Fruit fly (Drosophila melanogaster) whole organism, embryonic: ENCODE measurements around the gene Glg1.

Source experiments
- Abd-B ChIP-seq: fragments of 200-800 bp; sonication (Bioruptor generic); optimal IDR thresholded peaks from 2 replicates; lab custom pipeline; 2018; ENCODE audit warnings: missing biosample characterization, mild to moderate bottlenecking, missing genetic modification characterization, moderate library complexity
- CG10274 ChIP-seq: fragments of 200-800 bp; sonication (Bioruptor generic); optimal IDR thresholded peaks from 3 replicates; lab custom pipeline; 2017; ENCODE audit warnings: missing biosample characterization, mild to moderate bottlenecking, missing genetic modification characterization
- CG10431 ChIP-seq: fragments of 200-800 bp; sonication (Bioruptor generic); optimal IDR thresholded peaks from 3 replicates; lab custom pipeline; 2018; ENCODE audit warnings: missing biosample characterization, mild to moderate bottlenecking, missing genetic modification characterization
- CG10565 ChIP-seq: fragments of 200-800 bp; sonication (Bioruptor generic); optimal IDR thresholded peaks from 3 replicates; lab custom pipeline; 2016; ENCODE audit warnings: missing biosample characterization, mild to moderate bottlenecking, missing genetic modification characterization
- CG12391 ChIP-seq: fragments of 200-800 bp; sonication (Bioruptor generic); optimal IDR thresholded peaks from 3 replicates; lab custom pipeline; 2018; ENCODE audit warnings: missing biosample characterization, mild to moderate bottlenecking, missing genetic modification characterization, moderate library complexity
- CG2199 ChIP-seq: fragments of 200-800 bp; sonication (Bioruptor generic); IDR thresholded peaks from 3 replicates; pipeline ENCODE4 v1.3.6; 2022; ENCODE audit warnings: missing biosample characterization, missing genetic modification characterization
- CG2678 ChIP-seq: fragments of 200-800 bp; sonication (Bioruptor generic); optimal IDR thresholded peaks from 3 replicates; lab custom pipeline; 2019; ENCODE audit warnings: missing biosample characterization, mild to moderate bottlenecking, missing genetic modification characterization, moderate library complexity
- CG2889 ChIP-seq: fragments of 200-800 bp; sonication (Bioruptor generic); IDR thresholded peaks from 3 replicates; pipeline ENCODE4 v1.3.6; 2022; ENCODE audit warnings: missing biosample characterization, missing genetic modification characterization
- CG30020 ChIP-seq: fragments of 200-800 bp; optimal IDR thresholded peaks from 2 replicates; lab custom pipeline; 2019; ENCODE audit warnings: missing biosample characterization, mild to moderate bottlenecking, missing genetic modification characterization, moderate library complexity
- CG33213 ChIP-seq: fragments of 200-800 bp; sonication (Bioruptor generic); optimal IDR thresholded peaks from 3 replicates; lab custom pipeline; 2016; ENCODE audit warnings: missing biosample characterization, missing genetic modification characterization
- CG34422 ChIP-seq: fragments of 200-800 bp; sonication (Bioruptor generic); IDR thresholded peaks from 3 replicates; pipeline ENCODE4 v1.3.6; 2022; ENCODE audit warnings: missing biosample characterization, missing genetic modification characterization
- CG3838 ChIP-seq: fragments of 200-800 bp; sonication (Bioruptor generic); optimal IDR thresholded peaks from 3 replicates; lab custom pipeline; 2016; ENCODE audit warnings: missing biosample characterization, missing genetic modification characterization
- CG4404 ChIP-seq: fragments of 200-800 bp; sonication (Bioruptor generic); IDR thresholded peaks from 2 replicates; pipeline ENCODE4 v1.3.6; 2022; ENCODE audit warnings: missing biosample characterization, missing genetic modification characterization
- CG4617 ChIP-seq: fragments of 200-800 bp; sonication (Bioruptor generic); optimal IDR thresholded peaks from 3 replicates; lab custom pipeline; 2016; ENCODE audit warnings: missing biosample characterization, missing genetic modification characterization, borderline replicate concordance
- CG4707 ChIP-seq: fragments of 200-800 bp; sonication (Bioruptor generic); optimal IDR thresholded peaks from 2 replicates; lab custom pipeline; 2018; ENCODE audit warnings: missing biosample characterization, mild to moderate bottlenecking, missing genetic modification characterization, moderate library complexity
- CG6175 ChIP-seq: fragments of 200-800 bp; sonication (Bioruptor generic); IDR thresholded peaks from 3 replicates; pipeline ENCODE4 v1.3.6; 2022; ENCODE audit warnings: missing biosample characterization, missing genetic modification characterization
- CG7271 ChIP-seq: fragments of 200-800 bp; sonication (Bioruptor generic); optimal IDR thresholded peaks from 2 replicates; lab custom pipeline; 2018; ENCODE audit warnings: missing biosample characterization, mild to moderate bottlenecking, missing genetic modification characterization, moderate library complexity
- CG8765 ChIP-seq: fragments of 200-800 bp; sonication (Bioruptor generic); IDR thresholded peaks from 2 replicates; pipeline ENCODE4 v1.3.6; 2022; ENCODE audit warnings: missing biosample characterization, missing genetic modification characterization
- CG9437 ChIP-seq: fragments of 200-800 bp; sonication (Bioruptor generic); optimal IDR thresholded peaks from 2 replicates; lab custom pipeline; 2018; ENCODE audit warnings: missing biosample characterization, mild to moderate bottlenecking, missing genetic modification characterization
- CG9609 ChIP-seq: fragments of 200-800 bp; sonication (Bioruptor generic); optimal IDR thresholded peaks from 3 replicates; lab custom pipeline; 2016; ENCODE audit warnings: missing biosample characterization, missing genetic modification characterization
- CG9727 ChIP-seq: fragments of 200-800 bp; sonication (Bioruptor generic); optimal IDR thresholded peaks from 3 replicates; lab custom pipeline; 2017; ENCODE audit warnings: missing biosample characterization, mild to moderate bottlenecking, missing genetic modification characterization
- D ChIP-seq, 2 experiments: fragments of 200-800 bp in 1 of 2; fragments of >200 bp in 1 of 2; sonication (Bioruptor generic) in 1 of 2; optimal IDR thresholded peaks; 2 replicates in 1 of 2; 3 replicates in 1 of 2; lab custom pipeline; 2017; ENCODE audit warnings: mild to moderate bottlenecking in 1 of 2, missing biosample characterization in 1 of 2, missing genetic modification characterization in 1 of 2, missing genetic modification reagents in 1 of 2
- D19A ChIP-seq: fragments of 200-800 bp; optimal IDR thresholded peaks from 3 replicates; lab custom pipeline; 2019; ENCODE audit warnings: missing biosample characterization, mild to moderate bottlenecking, missing genetic modification characterization, moderate library complexity
- Doc3 ChIP-seq: fragments of 200-800 bp; sonication (Bioruptor generic); IDR thresholded peaks from 3 replicates; pipeline ENCODE4 v1.3.6; 2022; ENCODE audit warnings: missing biosample characterization, missing genetic modification characterization; ENCODE audit not compliant: partially characterized antibody
- Fer1 ChIP-seq: fragments of 200-800 bp; sonication (Bioruptor generic); optimal IDR thresholded peaks from 2 replicates; lab custom pipeline; 2017; ENCODE audit warnings: missing biosample characterization, mild to moderate bottlenecking, missing genetic modification characterization
- Gug ChIP-seq: fragments of 200-800 bp; sonication (Bioruptor generic); IDR thresholded peaks from 4 replicates; pipeline ENCODE4 v1.3.6; 2022; ENCODE audit warnings: missing biosample characterization, missing genetic modification characterization
- Oli ChIP-seq: fragments of 200-800 bp; sonication (Bioruptor generic); optimal IDR thresholded peaks from 2 replicates; lab custom pipeline; 2018; ENCODE audit warnings: missing biosample characterization, mild to moderate bottlenecking, missing genetic modification characterization, moderate library complexity
- Rx ChIP-seq: fragments of 200-800 bp; sonication (Bioruptor generic); IDR thresholded peaks from 2 replicates; pipeline ENCODE4 v1.3.6; 2022; ENCODE audit warnings: missing biosample characterization, missing genetic modification characterization
- Xrp1 ChIP-seq: fragments of 200-800 bp; sonication (Bioruptor generic); IDR thresholded peaks from 2 replicates; pipeline ENCODE4 v1.3.6; 2022; ENCODE audit warnings: missing biosample characterization, missing genetic modification characterization
- YL-1 ChIP-seq: fragments of 200-800 bp; sonication (Bioruptor generic); optimal IDR thresholded peaks from 3 replicates; lab custom pipeline; 2017; ENCODE audit warnings: missing biosample characterization, mild to moderate bottlenecking, missing genetic modification characterization
- ato ChIP-seq: fragments of 200-800 bp; sonication (Bioruptor generic); IDR thresholded peaks from 2 replicates; pipeline ENCODE4 v1.3.6; 2022; ENCODE audit warnings: missing biosample characterization, missing genetic modification characterization; ENCODE audit not compliant: partially characterized antibody
- dati ChIP-seq: fragments of 200-800 bp; sonication (Bioruptor generic); IDR thresholded peaks from 2 replicates; pipeline ENCODE4 v1.3.6; 2022; ENCODE audit warnings: missing biosample characterization, missing genetic modification characterization
- dpn ChIP-seq, 2 experiments: fragments of 200-800 bp; sonication (Bioruptor generic); optimal IDR thresholded peaks; 3 replicates each; lab custom pipeline; 2016; ENCODE audit warnings: missing biosample characterization in 2 of 2, missing genetic modification characterization in 2 of 2
- fd96Cb ChIP-seq: fragments of 200-800 bp; sonication (Bioruptor generic); optimal IDR thresholded peaks from 2 replicates; lab custom pipeline; 2018; ENCODE audit warnings: missing biosample characterization, mild to moderate bottlenecking, missing genetic modification characterization, moderate library complexity
- gcm ChIP-seq: fragments of 200-800 bp; sonication (Bioruptor generic); optimal IDR thresholded peaks from 2 replicates; lab custom pipeline; 2019; ENCODE audit warnings: missing biosample characterization, mild to moderate bottlenecking, missing genetic modification characterization, moderate library complexity
- hb ChIP-seq: fragments of 200-800 bp; sonication (Bioruptor generic); IDR thresholded peaks from 3 replicates; pipeline ENCODE4 v1.3.6; 2022; ENCODE audit warnings: missing biosample characterization, missing genetic modification characterization; ENCODE audit not compliant: partially characterized antibody
- jing ChIP-seq: fragments of 200-800 bp; sonication (Bioruptor generic); optimal IDR thresholded peaks from 2 replicates; lab custom pipeline; 2018; ENCODE audit warnings: missing biosample characterization, mild to moderate bottlenecking, missing genetic modification characterization
- mld ChIP-seq: fragments of 200-800 bp; sonication (Bioruptor generic); IDR thresholded peaks from 3 replicates; pipeline ENCODE4 v1.3.6; 2022; ENCODE audit warnings: missing biosample characterization, missing genetic modification characterization; ENCODE audit not compliant: partially characterized antibody
- pho ChIP-seq: fragments of 200-800 bp; sonication (Bioruptor generic); optimal IDR thresholded peaks from 2 replicates; lab custom pipeline; 2016; ENCODE audit warnings: missing biosample characterization, missing genetic modification characterization
- sc ChIP-seq, 3 experiments: fragments of >200 bp in 2 of 3; fragments of 200-800 bp in 1 of 3; sonication (Bioruptor generic) in 1 of 3; optimal IDR thresholded peaks; 2 replicates in 2 of 3; 3 replicates in 1 of 3; lab custom pipeline; 2017; ENCODE audit warnings: mild to moderate bottlenecking in 1 of 3, missing biosample characterization in 1 of 3, missing genetic modification characterization in 1 of 3, missing genetic modification reagents in 1 of 3
- sd ChIP-seq: fragments of 200-800 bp; sonication (Bioruptor generic); optimal IDR thresholded peaks from 3 replicates; lab custom pipeline; 2018; ENCODE audit warnings: missing biosample characterization, mild to moderate bottlenecking, missing genetic modification characterization, moderate library complexity
- sens-2 ChIP-seq: fragments of 200-800 bp; sonication (Bioruptor generic); IDR thresholded peaks from 2 replicates; pipeline ENCODE4 v1.3.6; 2022; ENCODE audit warnings: missing biosample characterization, missing genetic modification characterization
- sima ChIP-seq: fragments of 200-800 bp; sonication (Bioruptor generic); optimal IDR thresholded peaks from 2 replicates; lab custom pipeline; 2016; ENCODE audit warnings: missing biosample characterization, missing genetic modification characterization
- slou ChIP-seq: fragments of 200-800 bp; sonication (Bioruptor generic); optimal IDR thresholded peaks from 3 replicates; lab custom pipeline; 2016; ENCODE audit warnings: missing biosample characterization, missing genetic modification characterization
- toy ChIP-seq: fragments of 200-800 bp; sonication (Bioruptor generic); IDR thresholded peaks from 2 replicates; pipeline ENCODE4 v1.3.6; 2022; ENCODE audit warnings: missing biosample characterization, missing genetic modification characterization
- vfl ChIP-seq: fragments of 200-800 bp; sonication (Bioruptor generic); optimal IDR thresholded peaks from 2 replicates; lab custom pipeline; 2016; ENCODE audit warnings: missing biosample characterization, missing genetic modification characterization
- yki ChIP-seq: fragments of >200 bp; optimal IDR thresholded peaks from 3 replicates; lab custom pipeline; 2018
- zf30C ChIP-seq: fragments of 200-800 bp; sonication (Bioruptor generic); optimal IDR thresholded peaks from 3 replicates; lab custom pipeline; 2018; ENCODE audit warnings: missing biosample characterization, mild to moderate bottlenecking, missing genetic modification characterization

Gene Glg1

dm6 chr3L:21496865-21497634 lies 10.3 kb downstream of the Glg1 start, which contains the start of gene Hr78 (continued):
- TF ChIP-seq mld, result no peak
- TF ChIP-seq toy, result 0 out of 2 replicates have a peak, but pooled peaks have one; percentile 15
- TF ChIP-seq ato (GFP tag; lab: Robert Waterston, UW), result no peak
- no peak for TF ChIP-seq CG6175 (GFP tag; lab: Robert Waterston, UW)
- TF ChIP-seq YL-1 (GFP tag; lab: Kevin White, UChicago), result peak; percentile 81
- peak; percentile 75 for TF ChIP-seq CG4617 (GFP tag; lab: Kevin White, UChicago)
- TF ChIP-seq jing (GFP tag; lab: Kevin White, UChicago), result no peak
- peak; percentile 35 for TF ChIP-seq CG33213 (GFP tag; lab: Kevin White, UChicago)
- peak; percentile 88 for TF ChIP-seq gcm
- peak; percentile 50 for TF ChIP-seq CG30020
- peak in 1 of 2 experiments; percentile 71 for TF ChIP-seq dpn (GFP tag; optimal IDR thresholded peaks at IDR 0.05; lab: Kevin White, UChicago)
- no peak for TF ChIP-seq pho (GFP tag; lab: Kevin White, UChicago)
- TF ChIP-seq sc (optimal IDR thresholded peaks at IDR 0.05; lab: Kevin White, UChicago), result no peak
- peak; percentile 65 for TF ChIP-seq sc (GFP tag; optimal IDR thresholded peaks at IDR 0.05; lab: Kevin White, UChicago)
- TF ChIP-seq slou (GFP tag; lab: Kevin White, UChicago), result no peak
- no peak for TF ChIP-seq CG10565 (GFP tag; lab: Kevin White, UChicago)
- TF ChIP-seq CG9609 (GFP tag; lab: Kevin White, UChicago), result no peak
- peak; percentile 87 for TF ChIP-seq Oli
- no peak for TF ChIP-seq hb
- peak; percentile 83 for TF ChIP-seq sd (tag; lab: Kevin White, UChicago)
- TF ChIP-seq CG7271 (tag; lab: Kevin White, UChicago), result peak; percentile 71
- peak; percentile 86 for TF ChIP-seq D19A
- TF ChIP-seq CG10431 (GFP tag; lab: Kevin White, UChicago), result peak; percentile 77
- peak; percentile 51; the same call in 2 of the 3 replicates for TF ChIP-seq CG34422 (GFP tag; lab: Robert Waterston, UW)
- TF ChIP-seq CG2889 (GFP tag; lab: Robert Waterston, UW), result 0 out of 3 replicates have a peak, but pooled peaks have one; percentile 22
- peak; percentile 6; the same call in 1 of the 2 replicates for TF ChIP-seq sens-2
- TF ChIP-seq CG8765, result no peak; the same call in 1 of the 2 replicates
- TF ChIP-seq Gug (GFP tag; lab: Robert Waterston, UW), result peak; percentile 49; the same call in 2 of the 4 replicates
- TF ChIP-seq yki, result no peak
- peak; percentile 24; the same call in 1 of the 2 replicates for TF ChIP-seq CG4404 (GFP tag; lab: Robert Waterston, UW)
- peak; percentile 91 for TF ChIP-seq CG9437 (GFP tag; lab: Kevin White, UChicago)
- peak; percentile 88 for TF ChIP-seq CG12391 (tag; lab: Kevin White, UChicago)
- TF ChIP-seq Fer1, result peak; percentile 90
- peak; percentile 59 for TF ChIP-seq Rx (GFP tag; lab: Robert Waterston, UW)
- TF ChIP-seq vfl (GFP tag; lab: Kevin White, UChicago), result no peak
- TF ChIP-seq Doc3 (GFP tag; lab: Robert Waterston, UW), result no peak
- no peak for TF ChIP-seq sima
- no peak for TF ChIP-seq D (optimal IDR thresholded peaks at IDR 0.05; lab: Kevin White, UChicago)
- peak; percentile 81 for TF ChIP-seq D (GFP tag; optimal IDR thresholded peaks at IDR 0.05; lab: Kevin White, UChicago)
- peak; percentile 22 for TF ChIP-seq CG10274 (GFP tag; lab: Kevin White, UChicago)
- TF ChIP-seq CG3838 (GFP tag; lab: Kevin White, UChicago), result peak; percentile 19
- peak; percentile 83 for TF ChIP-seq CG9727 (GFP tag; lab: Kevin White, UChicago)
- TF ChIP-seq zf30C (GFP tag; lab: Kevin White, UChicago), result no peak
- peak; percentile 69 for TF ChIP-seq Abd-B (GFP tag; lab: Kevin White, UChicago)
- peak; percentile 81 for TF ChIP-seq Xrp1 (GFP tag; lab: Robert Waterston, UW)
- no peak for TF ChIP-seq CG2199 (GFP tag; lab: Robert Waterston, UW)
- TF ChIP-seq fd96Cb (tag; lab: Kevin White, UChicago), result peak; percentile 64
- TF ChIP-seq CG4707 (GFP tag; lab: Kevin White, UChicago), result peak; percentile 44
- TF ChIP-seq dati (GFP tag; lab: Robert Waterston, UW), result no peak
- peak; percentile 94 for TF ChIP-seq CG2678 (tag; lab: Kevin White, UChicago)
